Worm (Caenorhabditis elegans): ENCODE results near the gene F22E5.11.
"Not testable (repeated sequence)": the region's sequence is repeated elsewhere in the genome, so short reads cannot be mapped to it uniquely, and the experiment has no call there.

DNA sequence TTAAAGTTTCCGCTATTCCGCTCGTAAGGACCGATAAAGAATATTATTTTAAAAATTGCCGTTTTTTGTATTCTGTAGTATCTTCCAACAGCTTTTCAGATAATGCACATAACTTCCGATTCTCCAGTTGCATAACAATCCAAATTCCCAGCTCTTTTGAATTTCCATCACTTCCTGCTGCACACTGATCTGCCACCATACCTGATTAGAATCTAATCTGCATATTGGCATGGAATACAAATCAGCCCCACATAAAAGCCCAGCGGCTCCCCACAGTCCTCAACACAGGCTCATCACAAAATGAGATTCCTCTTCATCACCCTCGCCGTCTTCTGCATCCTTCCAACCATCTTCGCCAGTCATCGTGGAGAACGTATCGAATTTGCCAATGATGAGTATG is 44.2 kb upstream of the F22E5.11 start, which contains the start of gene nspf-2:
- TF ChIP-seq pes-1 (GFP tag; IDR thresholded peaks at IDR 0.05); scrt-1 (GFP tag; IDR thresholded peaks at IDR 0.05); tbx-37 (GFP tag; conservative IDR thresholded peaks at IDR 0.05); ceh-13 (GFP tag; optimal IDR thresholded peaks at IDR 0.05); hmg-4 (GFP tag; optimal IDR thresholded peaks at IDR 0.05); F13C5.2 (tag; optimal IDR thresholded peaks at IDR 0.05); ama-1 (optimal IDR thresholded peaks at IDR 0.05); hmbx-1 (tag; optimal IDR thresholded peaks at IDR 0.05); aly-1 (tag; optimal IDR thresholded peaks at IDR 0.05): not testable (repeated sequence)
